Worm (Caenorhabditis elegans) whole organism, L1 larva: ENCODE results near the gene T23F4.2.

ENCODE experiments used
- C04F5.9 ChIP-seq: sonication (generic microtip); optimal IDR thresholded peaks from 2 replicates; lab custom pipeline; 2016; ENCODE audit warnings: missing genetic modification characterization, missing compliant biosample characterization
- Y116A8C.19 ChIP-seq: sonication (generic microtip); optimal IDR thresholded peaks from 2 replicates; lab custom pipeline; 2016; ENCODE audit warnings: missing compliant biosample characterization, missing genetic modification characterization, borderline replicate concordance
- alr-1 ChIP-seq: fragments of 200-800 bp; sonication (Bioruptor generic); optimal IDR thresholded peaks from 2 replicates; lab custom pipeline; 2018; ENCODE audit warnings: borderline replicate concordance, mild to moderate bottlenecking, missing genetic modification characterization, missing compliant biosample characterization
- aly-2 ChIP-seq: fragments of 150-350 bp; optimal IDR thresholded peaks from 2 replicates; lab custom pipeline; 2014; ENCODE audit warnings: missing biosample characterization, missing genetic modification characterization
- blmp-1 ChIP-seq: fragments of 150-350 bp; optimal IDR thresholded peaks from 2 replicates; lab custom pipeline; 2014; ENCODE audit warnings: missing biosample characterization, missing genetic modification characterization
- ceh-8 ChIP-seq: fragments of 200-800 bp; sonication (Bioruptor generic); optimal IDR thresholded peaks from 2 replicates; lab custom pipeline; 2018; ENCODE audit warnings: mild to moderate bottlenecking, missing genetic modification characterization, moderate library complexity, missing compliant biosample characterization
- ces-1 ChIP-seq: fragments of 150-350 bp; optimal IDR thresholded peaks from 2 replicates; lab custom pipeline; 2014; ENCODE audit warnings: missing biosample characterization, missing genetic modification reagents, missing genetic modification characterization
- dpl-1 ChIP-seq, 3 experiments: fragments of 150-350 bp in 2 of 3; sonication (generic microtip) in 1 of 3; optimal IDR thresholded peaks; 2 replicates each; lab custom pipeline; 2014 to 2017; ENCODE audit warnings: missing biosample characterization in 3 of 3, missing genetic modification characterization in 3 of 3, missing genetic modification reagents in 3 of 3
- efl-1 ChIP-seq, 4 experiments: fragments of 150-350 bp; optimal IDR thresholded peaks in 3 of 4; peaks in 1 of 4; 1 replicate in 1 of 4; 2 replicates in 3 of 4; lab custom pipeline; 2014; ENCODE audit warnings: missing biosample characterization in 2 of 4, missing genetic modification characterization in 2 of 4, missing genetic modification reagents in 2 of 4
- efl-3 ChIP-seq: fragments of 200-800 bp; sonication (Bioruptor generic); optimal IDR thresholded peaks from 2 replicates; lab custom pipeline; 2018; ENCODE audit warnings: mild to moderate bottlenecking, missing genetic modification characterization, missing compliant biosample characterization
- egl-13 ChIP-seq: sonication (generic microtip); optimal IDR thresholded peaks from 2 replicates; lab custom pipeline; 2016; ENCODE audit warnings: missing genotype, missing genetic modification reagents, missing genetic modification characterization, missing compliant biosample characterization
- egl-27 ChIP-seq, 2 experiments: fragments of 150-350 bp in 1 of 2; sonication (generic microtip); optimal IDR thresholded peaks; 3 replicates each; lab custom pipeline; 2017 to 2018; ENCODE audit warnings: missing biosample characterization in 2 of 2, missing genetic modification characterization in 2 of 2, missing genetic modification reagents in 2 of 2
- elt-2 ChIP-seq: sonication (generic microtip); optimal IDR thresholded peaks from 2 replicates; lab custom pipeline; 2016; ENCODE audit warnings: missing genetic modification characterization, mild to moderate bottlenecking, inconsistent platforms, missing compliant biosample characterization, missing genetic modification reagents
- elt-3 ChIP-seq, 6 experiments: fragments of 150-350 bp in 1 of 6; sonication (generic microtip); optimal IDR thresholded peaks; 2 replicates each; lab custom pipeline; 2017 to 2018; ENCODE audit warnings: missing biosample characterization in 6 of 6, missing genetic modification characterization in 6 of 6, inconsistent platforms in 1 of 6
- ets-5 ChIP-seq: fragments of 200-800 bp; sonication (Bioruptor generic); IDR thresholded peaks from 2 replicates; pipeline ENCODE4 v1.3.6; 2022; ENCODE audit warnings: missing genetic modification characterization, missing compliant biosample characterization
- fkh-10 ChIP-seq: sonication (generic microtip); optimal IDR thresholded peaks from 2 replicates; lab custom pipeline; 2017; ENCODE audit warnings: missing biosample characterization, missing genetic modification reagents, missing genetic modification characterization
- hlh-17 ChIP-seq: fragments of 200-800 bp; sonication (Bioruptor generic); optimal IDR thresholded peaks from 2 replicates; lab custom pipeline; 2018; ENCODE audit warnings: missing genetic modification characterization, mild to moderate bottlenecking, missing compliant biosample characterization, moderate library complexity, borderline replicate concordance
- lin-14 ChIP-seq: fragments of 200-800 bp; sonication (Bioruptor generic); optimal IDR thresholded peaks from 2 replicates; lab custom pipeline; 2018; ENCODE audit warnings: mild to moderate bottlenecking, missing genetic modification characterization, moderate library complexity, missing compliant biosample characterization
- lin-35 ChIP-seq, 2 experiments: fragments of 150-350 bp; optimal IDR thresholded peaks; 2 replicates each; lab custom pipeline; 2014; ENCODE audit warnings: missing biosample characterization in 2 of 2, missing genetic modification characterization in 2 of 2, missing genetic modification reagents in 2 of 2
- lin-39 ChIP-seq: fragments of 150-350 bp; optimal IDR thresholded peaks from 2 replicates; lab custom pipeline; 2014; ENCODE audit warnings: missing biosample characterization, missing genetic modification reagents, missing genetic modification characterization
- lsy-2 ChIP-seq, 2 experiments: fragments of 150-350 bp; optimal IDR thresholded peaks; 2 replicates each; lab custom pipeline; 2014; ENCODE audit warnings: missing biosample characterization in 2 of 2, missing genetic modification characterization in 2 of 2
- mab-9 ChIP-seq: fragments of 200-800 bp; sonication (Bioruptor generic); IDR thresholded peaks from 2 replicates; pipeline ENCODE4 v1.3.6; 2022; ENCODE audit warnings: missing genetic modification reagents, missing genetic modification characterization, missing compliant biosample characterization
- mep-1 ChIP-seq: fragments of 150-350 bp; optimal IDR thresholded peaks from 2 replicates; lab custom pipeline; 2014; ENCODE audit warnings: missing biosample characterization, missing genetic modification characterization
- nhr-11 ChIP-seq: fragments of 150-350 bp; optimal IDR thresholded peaks from 2 replicates; lab custom pipeline; 2014; ENCODE audit warnings: missing biosample characterization, missing genetic modification characterization
- nhr-19 ChIP-seq: fragments of 200-800 bp; sonication (Bioruptor generic); conservative IDR thresholded peaks from 2 replicates; pipeline ENCODE4 v1.3.6; 2022; ENCODE audit warnings: missing genetic modification characterization, missing compliant biosample characterization
- nhr-20 ChIP-seq: sonication (generic microtip); optimal IDR thresholded peaks from 2 replicates; lab custom pipeline; 2016; ENCODE audit warnings: mild to moderate bottlenecking, missing genetic modification characterization, missing compliant biosample characterization
- nhr-237 ChIP-seq: fragments of 150-350 bp; optimal IDR thresholded peaks from 2 replicates; lab custom pipeline; 2014; ENCODE audit warnings: missing biosample characterization, missing genetic modification characterization
- nhr-47 ChIP-seq: sonication (generic microtip); optimal IDR thresholded peaks from 2 replicates; lab custom pipeline; 2016; ENCODE audit warnings: mild to moderate bottlenecking, missing genetic modification characterization, moderate library complexity, missing compliant biosample characterization
- nhr-71 ChIP-seq: sonication (generic microtip); optimal IDR thresholded peaks from 2 replicates; lab custom pipeline; 2016; ENCODE audit warnings: mild to moderate bottlenecking, missing genetic modification characterization, moderate library complexity, missing compliant biosample characterization
- nhr-85 ChIP-seq: sonication (generic microtip); peaks from one replicate; lab custom pipeline; 2016; ENCODE audit warnings: missing genetic modification characterization, inconsistent platforms, missing compliant biosample characterization
- nhr-90 ChIP-seq: sonication (generic microtip); optimal IDR thresholded peaks from 2 replicates; lab custom pipeline; 2016; ENCODE audit warnings: mild to moderate bottlenecking, missing genetic modification characterization, missing compliant biosample characterization; ENCODE audit not compliant: poor library complexity
- pax-3 ChIP-seq: fragments of 200-800 bp; sonication (Bioruptor generic); optimal IDR thresholded peaks from 2 replicates; lab custom pipeline; 2018; ENCODE audit warnings: mild to moderate bottlenecking, missing genetic modification characterization, moderate library complexity, missing compliant biosample characterization
- pqm-1 ChIP-seq: sonication (generic microtip); optimal IDR thresholded peaks from 3 replicates; lab custom pipeline; 2017; ENCODE audit warnings: missing biosample characterization, missing genetic modification characterization
- snpc-4 ChIP-seq: fragments of 150-350 bp; optimal IDR thresholded peaks from 2 replicates; lab custom pipeline; 2014; ENCODE audit warnings: missing biosample characterization, missing genetic modification characterization
- snu-23 ChIP-seq: sonication (generic microtip); optimal IDR thresholded peaks from 2 replicates; lab custom pipeline; 2016; ENCODE audit warnings: missing genetic modification characterization, missing compliant biosample characterization
- sptf-1 ChIP-seq: fragments of 150-350 bp; optimal IDR thresholded peaks from 2 replicates; lab custom pipeline; 2014; ENCODE audit warnings: missing biosample characterization, missing genetic modification characterization
- sup-37 ChIP-seq: fragments of 200-800 bp; sonication (Bioruptor generic); optimal IDR thresholded peaks from 2 replicates; lab custom pipeline; 2018; ENCODE audit warnings: mild to moderate bottlenecking, missing genetic modification characterization, missing compliant biosample characterization
- swsn-7 ChIP-seq: sonication (generic microtip); optimal IDR thresholded peaks from 2 replicates; lab custom pipeline; 2016; ENCODE audit warnings: missing genetic modification characterization, missing compliant biosample characterization
- unc-86 ChIP-seq: sonication (generic microtip); optimal IDR thresholded peaks from 2 replicates; lab custom pipeline; 2016; ENCODE audit warnings: missing genetic modification characterization, missing compliant biosample characterization
- unc-98 ChIP-seq: fragments of 200-800 bp; sonication (Bioruptor generic); IDR thresholded peaks from 2 replicates; pipeline ENCODE4 v1.3.6; 2022; ENCODE audit warnings: missing genetic modification characterization, missing compliant biosample characterization
- ztf-4 ChIP-seq: fragments of 150-350 bp; optimal IDR thresholded peaks from 2 replicates; lab custom pipeline; 2014; ENCODE audit warnings: missing biosample characterization, missing genetic modification characterization

The T23F4.2 gene

ce11 chrII:1138618-1139017 lies 24.8 kb upstream of the T23F4.2 start:
- TF ChIP-seq lin-35 (GFP tag; optimal IDR thresholded peaks at IDR 0.05; lab: Kevin White, UChicago) (peak in 1 of 2 experiments; percentile 3), efl-1 (optimal IDR thresholded peaks at IDR 0.05; lab: Kevin White, UChicago) (no peak), efl-1 (GFP tag; optimal IDR thresholded peaks at IDR 0.05 in 1 of 2; lab: Kevin White, UChicago) (peak in 1 of 2 experiments; percentile 46), mab-9 (no peak), elt-2 (tag; lab: Kevin White, UChicago) (peak; percentile 57)

DNA sequence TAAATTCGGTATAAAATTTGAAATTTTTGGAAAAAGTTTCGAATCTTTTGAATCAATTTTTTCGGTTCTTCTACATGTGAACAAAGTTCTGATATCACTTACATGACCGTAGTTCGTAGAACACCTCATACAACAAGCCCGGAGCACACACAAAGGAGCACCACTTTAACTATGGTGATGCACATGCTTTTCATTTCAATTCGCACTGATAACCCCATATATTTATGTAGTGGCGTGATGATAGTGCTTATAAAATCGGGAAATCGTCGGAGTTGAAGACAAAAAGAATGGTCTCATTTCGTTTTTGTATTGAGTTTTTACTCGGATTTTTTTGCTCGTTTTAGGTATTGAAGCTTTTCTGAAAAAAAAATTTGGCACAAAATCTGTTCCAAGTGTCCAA lies 22.7 kb upstream of the T23F4.2 start, which contains the start of gene W09B6.4:
Gene W09B6.4, minus strand, starts transcription at position 151 of the 400 bp plus-strand sequence.
- TF ChIP-seq nhr-71 (no peak), ceh-8 (GFP tag; lab: Kevin White, UChicago) (no peak), elt-2 (tag; lab: Kevin White, UChicago) (peak; percentile 31), pqm-1 (tag; lab: Kevin White, UChicago) (peak; percentile 7), elt-3 (tag; optimal IDR thresholded peaks at IDR 0.05; lab: Kevin White, UChicago) (no peak)

- TF ChIP-seq lin-14 (peak; percentile 10), efl-1 (optimal IDR thresholded peaks at IDR 0.05; lab: Kevin White, UChicago) (no peak), efl-1 (GFP tag; optimal IDR thresholded peaks at IDR 0.05 in 1 of 2; lab: Kevin White, UChicago) (peak in 1 of 2 experiments; percentile 56), swsn-7 (tag; lab: Kevin White, UChicago) (no peak), nhr-90 (tag; lab: Kevin White, UChicago) (peak; percentile 25), blmp-1 (peak; percentile 92), nhr-19 (GFP tag; lab: Robert Waterston, UW) (no peak), egl-27 (tag; optimal IDR thresholded peaks at IDR 0.05; lab: Kevin White, UChicago) (no peak), unc-98 (GFP tag; lab: Robert Waterston, UW) (no peak), lin-35 (GFP tag; optimal IDR thresholded peaks at IDR 0.05; lab: Kevin White, UChicago) (peak in 1 of 2 experiments; percentile 14), lsy-2 (tag; optimal IDR thresholded peaks at IDR 0.05; lab: Kevin White, UChicago) (peak in 1 of 2 experiments; percentile 51), ces-1 (GFP tag; lab: Kevin White, UChicago) (no peak), nhr-85 (peak; percentile 67), nhr-20 (peak; percentile 39), mep-1 (tag; lab: Kevin White, UChicago) (peak; percentile 46), elt-3 (tag; optimal IDR thresholded peaks at IDR 0.05; lab: Kevin White, UChicago) (peak in 1 of 6 experiments; percentile 25), sptf-1 (tag; lab: Kevin White, UChicago) (no peak), fkh-10 (GFP tag; lab: Kevin White, UChicago) (no peak), nhr-71 (peak; percentile 14), snu-23 (GFP tag; lab: Kevin White, UChicago) (peak; percentile 2)
Measured at ce11 chrII:1141720-1142574, 21.4 kb upstream of the T23F4.2 start.

ce11 chrII:1143173-1143738 lies 20.1 kb upstream of the T23F4.2 start:
- TF ChIP-seq ztf-4 (tag; lab: Kevin White, UChicago): no peak
- peak in 1 of 3 experiments; percentile 19 for TF ChIP-seq dpl-1 (GFP tag; optimal IDR thresholded peaks at IDR 0.05; lab: Kevin White, UChicago)
- no peak for TF ChIP-seq snpc-4 (tag; lab: Kevin White, UChicago)
- TF ChIP-seq alr-1: no peak
- no peak for TF ChIP-seq nhr-237 (tag; lab: Kevin White, UChicago)
- peak; percentile 43 for TF ChIP-seq nhr-71
- TF ChIP-seq hlh-17 (GFP tag; lab: Kevin White, UChicago): no peak
- TF ChIP-seq elt-2 (tag; lab: Kevin White, UChicago): peak; percentile 69
- TF ChIP-seq nhr-47: no peak
- no peak for TF ChIP-seq lin-39
- TF ChIP-seq ceh-8 (GFP tag; lab: Kevin White, UChicago): no peak
- no peak for TF ChIP-seq nhr-11 (tag; lab: Kevin White, UChicago)
- TF ChIP-seq pax-3 (tag; lab: Kevin White, UChicago): no peak
- no peak for TF ChIP-seq efl-3 (GFP tag; lab: Kevin White, UChicago)
- TF ChIP-seq egl-13 (tag; lab: Kevin White, UChicago): no peak
- no peak for TF ChIP-seq Y116A8C.19 (tag; lab: Kevin White, UChicago)
- no peak for TF ChIP-seq swsn-7 (tag; lab: Kevin White, UChicago)
- no peak for TF ChIP-seq sup-37
- TF ChIP-seq elt-3 (tag; optimal IDR thresholded peaks at IDR 0.05; lab: Kevin White, UChicago): peak in 1 of 6 experiments; percentile 55
- TF ChIP-seq aly-2 (tag; lab: Kevin White, UChicago): no peak
- no peak for TF ChIP-seq C04F5.9 (tag; lab: Kevin White, UChicago)
- TF ChIP-seq ets-5 (GFP tag; lab: Robert Waterston, UW): no peak
- TF ChIP-seq unc-86 (tag; lab: Kevin White, UChicago): no peak
- TF ChIP-seq nhr-90 (tag; lab: Kevin White, UChicago): peak; percentile 0
- TF ChIP-seq fkh-10 (GFP tag; lab: Kevin White, UChicago): no peak
